Worm (Caenorhabditis elegans) whole organism, early embryonic: ENCODE results near the gene F49C12.11.

Experiments
- B0310.2 ChIP-seq: sonication (generic microtip); optimal IDR thresholded peaks from 2 replicates; lab custom pipeline; 2016; ENCODE audit warnings: mild to moderate bottlenecking, missing genetic modification characterization, missing compliant biosample characterization
- ama-1 ChIP-seq: fragments of 150-350 bp; optimal IDR thresholded peaks from 2 replicates; lab custom pipeline; 2014
- ceh-13 ChIP-seq: fragments of 200-800 bp; sonication (Bioruptor generic); optimal IDR thresholded peaks from 2 replicates; lab custom pipeline; 2018; ENCODE audit warnings: mild to moderate bottlenecking, missing genetic modification characterization, missing compliant biosample characterization
- ets-7 ChIP-seq: sonication (generic microtip); optimal IDR thresholded peaks from 2 replicates; lab custom pipeline; 2016; ENCODE audit warnings: missing genotype, missing genetic modification characterization, missing compliant biosample characterization
- flt-1 ChIP-seq: fragments of 200-800 bp; sonication (Bioruptor generic); IDR thresholded peaks from 2 replicates; pipeline ENCODE4 v1.3.6; 2022; ENCODE audit warnings: missing genetic modification characterization, missing compliant biosample characterization
- hmg-4 ChIP-seq: fragments of 200-800 bp; sonication (Bioruptor generic); optimal IDR thresholded peaks from 2 replicates; lab custom pipeline; 2018; ENCODE audit warnings: mild to moderate bottlenecking, missing genetic modification characterization, missing compliant biosample characterization
- hnd-1 ChIP-seq: sonication (generic microtip); optimal IDR thresholded peaks from 2 replicates; lab custom pipeline; 2016; ENCODE audit warnings: missing genetic modification characterization, missing compliant biosample characterization
- tbx-11 ChIP-seq: fragments of 200-800 bp; sonication (Bioruptor generic); IDR thresholded peaks from 2 replicates; pipeline ENCODE4 v1.3.6; 2022; ENCODE audit warnings: missing genetic modification characterization, missing compliant biosample characterization
- tbx-37 ChIP-seq: fragments of 200-800 bp; sonication (Bioruptor generic); conservative IDR thresholded peaks from 2 replicates; pipeline ENCODE4 v1.3.6; 2022; ENCODE audit warnings: missing genetic modification reagents, missing genetic modification characterization, missing compliant biosample characterization

DNA sequence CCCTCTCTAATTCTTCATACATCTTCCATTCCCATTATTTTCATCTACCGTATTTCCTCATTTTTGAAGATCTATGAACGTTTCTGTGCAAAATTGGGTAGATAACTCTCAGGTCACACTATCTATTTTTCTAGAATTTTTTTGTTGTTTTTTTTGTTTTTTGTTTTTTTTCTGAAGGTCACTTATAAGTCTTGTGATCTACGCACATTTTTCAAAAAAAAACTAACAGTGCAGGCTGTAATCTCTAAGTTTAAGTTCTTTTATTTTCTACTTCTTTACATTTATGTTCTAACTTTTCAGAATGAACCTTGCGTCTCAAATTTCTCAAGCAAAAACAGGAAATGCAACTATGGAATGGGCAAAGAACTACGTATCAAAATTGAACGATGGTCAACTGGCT is 49.4 kb upstream of the F49C12.11 start, which contains the start of gene flh-3:
- TF ChIP-seq tbx-37 (GFP tag; lab: Robert Waterston, UW) (no peak), ama-1 (lab: Kevin White, UChicago) (no peak), flt-1 (GFP tag; lab: Robert Waterston, UW) (no peak), tbx-11 (no peak), ceh-13 (GFP tag; lab: Kevin White, UChicago) (no peak), hnd-1 (no peak), hmg-4 (GFP tag; lab: Kevin White, UChicago) (no peak), ets-7 (no peak), B0310.2 (tag; lab: Kevin White, UChicago) (no peak)
